Fruit fly (Drosophila melanogaster): Measurements from ENCODE around the gene glo.

The glo gene

dm6 chr3R:11818930-11819639 is at the start of gene glo, which contains the start of gene COX5A (continued):
- peak; percentile 97 for TF ChIP-seq CG7928 (GFP tag; optimal IDR thresholded peaks at IDR 0.05)
- TF ChIP-seq Myb (GFP tag; optimal IDR thresholded peaks at IDR 0.05): peak; percentile 85
- no peak for TF ChIP-seq CG14667 (GFP tag; IDR thresholded peaks at IDR 0.05)
- TF ChIP-seq CG4404 (GFP tag; IDR thresholded peaks at IDR 0.05): peak; percentile 59
- peak; percentile 76 for TF ChIP-seq CG12155 (GFP tag; optimal IDR thresholded peaks at IDR 0.05)
- peak; percentile 72 for TF ChIP-seq Meics (GFP tag; optimal IDR thresholded peaks at IDR 0.05)
- peak; percentile 83 for TF ChIP-seq Chrac-16 (GFP tag; optimal IDR thresholded peaks at IDR 0.05)
- peak; percentile 61 for TF ChIP-seq CG8924 (tag; optimal IDR thresholded peaks at IDR 0.05)
- TF ChIP-seq abd-A (tag; optimal IDR thresholded peaks at IDR 0.05): peak; percentile 79
- 0 out of 3 replicates have a peak, but pooled peaks have one; percentile 27 for TF ChIP-seq Doc3 (GFP tag; IDR thresholded peaks at IDR 0.05; ENCODE audit: partially characterized antibody)
- TF ChIP-seq Sox100B (GFP tag; optimal IDR thresholded peaks at IDR 0.05): no peak
- no peak for TF ChIP-seq CG15479 (GFP tag; optimal IDR thresholded peaks at IDR 0.05)
- 0 out of 3 replicates have a peak, but pooled peaks have one; percentile 20 for TF ChIP-seq sr (GFP tag; IDR thresholded peaks at IDR 0.05)
- TF ChIP-seq bowl (GFP tag; IDR thresholded peaks at IDR 0.05): no peak
- peak; percentile 31 for TF ChIP-seq D19B (GFP tag; optimal IDR thresholded peaks at IDR 0.05)
- no peak for TF ChIP-seq CG5953 (GFP tag; IDR thresholded peaks at IDR 0.05)
- peak in 1 of 2 experiments; percentile 6 for TF ChIP-seq Eip74EF (GFP tag; optimal IDR thresholded peaks at IDR 0.05)
- peak; percentile 43; the same call in 1 of the 3 replicates for TF ChIP-seq Aef1 (GFP tag; IDR thresholded peaks at IDR 0.05)
- TF ChIP-seq fru (optimal IDR thresholded peaks at IDR 0.05): no peak
- TF ChIP-seq Hr3 (GFP tag; optimal IDR thresholded peaks at IDR 0.05): peak; percentile 83
- 0 out of 3 replicates have a peak, but pooled peaks have one; percentile 59 for TF ChIP-seq ase (GFP tag; IDR thresholded peaks at IDR 0.05)
- TF ChIP-seq CG18599 (GFP tag; optimal IDR thresholded peaks at IDR 0.05): no peak
- peak; percentile 88 for TF ChIP-seq CG12391 (tag; optimal IDR thresholded peaks at IDR 0.05)
- peak; percentile 1 for TF ChIP-seq kah (GFP tag; optimal IDR thresholded peaks at IDR 0.05)
- TF ChIP-seq ac (GFP tag; optimal IDR thresholded peaks at IDR 0.05): no peak
- peak; percentile 74 for TF ChIP-seq Bdp1 (GFP tag; optimal IDR thresholded peaks at IDR 0.05)
- peak; percentile 66 for TF ChIP-seq CG10462 (GFP tag; optimal IDR thresholded peaks at IDR 0.05)
- TF ChIP-seq Dref (GFP tag; IDR thresholded peaks at IDR 0.05): peak; percentile 47
- peak; percentile 87 for TF ChIP-seq CG4617 (GFP tag; optimal IDR thresholded peaks at IDR 0.05; ENCODE audit: borderline replicate concordance)
- peak; percentile 79 for TF ChIP-seq CG10366 (GFP tag; IDR thresholded peaks at IDR 0.05)
- no peak for TF ChIP-seq Dfd (GFP tag; optimal IDR thresholded peaks at IDR 0.05)
- peak; percentile 51 for TF ChIP-seq CG18262 (tag; optimal IDR thresholded peaks at IDR 0.05)
- TF ChIP-seq CG8765 (GFP tag; IDR thresholded peaks at IDR 0.05): peak; percentile 77
- TF ChIP-seq croc (GFP tag; conservative IDR thresholded peaks at IDR 0.05): peak; percentile 63
- no peak for TF ChIP-seq CG6254 (GFP tag; optimal IDR thresholded peaks at IDR 0.05)
- peak; percentile 65 for TF ChIP-seq CG10209 (GFP tag; optimal IDR thresholded peaks at IDR 0.05)
- TF ChIP-seq row (GFP tag; IDR thresholded peaks at IDR 0.05): peak; percentile 93
- peak; percentile 88 for TF ChIP-seq CG33213 (GFP tag; optimal IDR thresholded peaks at IDR 0.05)
- TF ChIP-seq nerfin-2 (GFP tag; IDR thresholded peaks at IDR 0.05; ENCODE audit: partially characterized antibody): no peak
- no peak for TF ChIP-seq ATbp (GFP tag; optimal IDR thresholded peaks at IDR 0.05)
- TF ChIP-seq CG12104 (GFP tag; optimal IDR thresholded peaks at IDR 0.05): peak; percentile 69
- no peak for TF ChIP-seq mld (GFP tag; IDR thresholded peaks at IDR 0.05; ENCODE audit: partially characterized antibody)
- peak; percentile 26 for TF ChIP-seq pb (GFP tag; optimal IDR thresholded peaks at IDR 0.05)
- no peak for TF ChIP-seq Nf-YA (GFP tag; IDR thresholded peaks at IDR 0.05)
- TF ChIP-seq lilli (GFP tag; optimal IDR thresholded peaks at IDR 0.05): peak; percentile 91
- TF ChIP-seq scrt (GFP tag; optimal IDR thresholded peaks at IDR 0.05): no peak
- TF ChIP-seq nom (GFP tag; optimal IDR thresholded peaks at IDR 0.05): peak; percentile 2
- peak; percentile 81 for TF ChIP-seq CG8944 (GFP tag; optimal IDR thresholded peaks at IDR 0.05)
- no peak for TF ChIP-seq TFAM (GFP tag; optimal IDR thresholded peaks at IDR 0.05)
- no peak for TF ChIP-seq Hr39 (optimal IDR thresholded peaks at IDR 0.05)
